Worm (Caenorhabditis elegans) whole organism, early embryonic: ENCODE data around the gene col-152.

Source experiments
- B0310.2 ChIP-seq: sonication (generic microtip); optimal IDR thresholded peaks from 2 replicates; lab custom pipeline; 2016; ENCODE audit warnings: mild to moderate bottlenecking, missing genetic modification characterization, missing compliant biosample characterization
- F13C5.2 ChIP-seq: sonication (generic microtip); optimal IDR thresholded peaks from 2 replicates; lab custom pipeline; 2017; ENCODE audit warnings: mild to moderate bottlenecking, missing genetic modification characterization, inconsistent platforms, missing compliant biosample characterization
- aly-1 ChIP-seq: sonication (generic microtip); optimal IDR thresholded peaks from 2 replicates; lab custom pipeline; 2016; ENCODE audit warnings: missing genetic modification characterization, missing compliant biosample characterization
- ama-1 ChIP-seq: fragments of 150-350 bp; optimal IDR thresholded peaks from 2 replicates; lab custom pipeline; 2014
- ceh-13 ChIP-seq: fragments of 200-800 bp; sonication (Bioruptor generic); optimal IDR thresholded peaks from 2 replicates; lab custom pipeline; 2018; ENCODE audit warnings: mild to moderate bottlenecking, missing genetic modification characterization, missing compliant biosample characterization
- ceh-36 ChIP-seq: sonication (generic microtip); optimal IDR thresholded peaks from 2 replicates; lab custom pipeline; 2016; ENCODE audit warnings: missing genetic modification characterization, inconsistent platforms, missing compliant biosample characterization
- ets-7 ChIP-seq: sonication (generic microtip); optimal IDR thresholded peaks from 2 replicates; lab custom pipeline; 2016; ENCODE audit warnings: missing genotype, missing genetic modification characterization, missing compliant biosample characterization
- flt-1 ChIP-seq: fragments of 200-800 bp; sonication (Bioruptor generic); IDR thresholded peaks from 2 replicates; pipeline ENCODE4 v1.3.6; 2022; ENCODE audit warnings: missing genetic modification characterization, missing compliant biosample characterization
- hmbx-1 ChIP-seq: sonication (generic microtip); optimal IDR thresholded peaks from 2 replicates; lab custom pipeline; 2016; ENCODE audit warnings: mild to moderate bottlenecking, missing genetic modification characterization, missing compliant biosample characterization
- hmg-4 ChIP-seq: fragments of 200-800 bp; sonication (Bioruptor generic); optimal IDR thresholded peaks from 2 replicates; lab custom pipeline; 2018; ENCODE audit warnings: mild to moderate bottlenecking, missing genetic modification characterization, missing compliant biosample characterization
- hnd-1 ChIP-seq: sonication (generic microtip); optimal IDR thresholded peaks from 2 replicates; lab custom pipeline; 2016; ENCODE audit warnings: missing genetic modification characterization, missing compliant biosample characterization
- pes-1 ChIP-seq: fragments of 200-800 bp; sonication (Bioruptor generic); IDR thresholded peaks from 2 replicates; pipeline ENCODE4 v1.3.6; 2022; ENCODE audit warnings: missing genetic modification reagents, missing genetic modification characterization, missing compliant biosample characterization
- scrt-1 ChIP-seq: fragments of 200-800 bp; sonication (Bioruptor generic); IDR thresholded peaks from 2 replicates; pipeline ENCODE4 v1.3.6; 2022; ENCODE audit warnings: missing genetic modification characterization, missing compliant biosample characterization
- sea-1 ChIP-seq: fragments of 200-800 bp; sonication (Bioruptor generic); conservative IDR thresholded peaks from 2 replicates; pipeline ENCODE4 v1.3.6; 2022; ENCODE audit warnings: missing genetic modification characterization, missing compliant biosample characterization
- tbx-11 ChIP-seq: fragments of 200-800 bp; sonication (Bioruptor generic); IDR thresholded peaks from 2 replicates; pipeline ENCODE4 v1.3.6; 2022; ENCODE audit warnings: missing genetic modification characterization, missing compliant biosample characterization
- tbx-37 ChIP-seq: fragments of 200-800 bp; sonication (Bioruptor generic); conservative IDR thresholded peaks from 2 replicates; pipeline ENCODE4 v1.3.6; 2022; ENCODE audit warnings: missing genetic modification reagents, missing genetic modification characterization, missing compliant biosample characterization
- tra-4 ChIP-seq: sonication (generic microtip); optimal IDR thresholded peaks from 2 replicates; lab custom pipeline; 2017; ENCODE audit warnings: missing genetic modification characterization, missing compliant biosample characterization

Gene col-152

ce11 chrV:10581837-10582300 is 21.1 kb downstream of the col-152 start, which contains the start of gene T21C9.6:
T21C9.6 (plus strand) TSS chrV:10581887.
- TF ChIP-seq aly-1 (tag; lab: Kevin White, UChicago), result no peak
- no peak for TF ChIP-seq tbx-37
- TF ChIP-seq tbx-11, result no peak
- no peak for TF ChIP-seq F13C5.2 (tag; lab: Kevin White, UChicago)
- no peak for TF ChIP-seq hmg-4 (GFP tag; lab: Kevin White, UChicago)
- TF ChIP-seq ceh-36, result no peak
- TF ChIP-seq tra-4 (tag; lab: Kevin White, UChicago), result no peak
- no peak for TF ChIP-seq ama-1 (lab: Kevin White, UChicago)
- no peak for TF ChIP-seq B0310.2 (tag; lab: Kevin White, UChicago)
- TF ChIP-seq sea-1 (GFP tag; lab: Robert Waterston, UW), result no peak
- no peak for TF ChIP-seq pes-1 (GFP tag; lab: Robert Waterston, UW)

ce11 chrV:10588694-10589093 is 28.0 kb downstream of the col-152 start, which contains the start of gene srg-32:
srg-32 (minus strand) TSS chrV:10588794.
- TF ChIP-seq hmbx-1 (tag; lab: Kevin White, UChicago) (no peak), tbx-37 (no peak), tra-4 (tag; lab: Kevin White, UChicago) (no peak), F13C5.2 (tag; lab: Kevin White, UChicago) (no peak), hnd-1 (tag; lab: Kevin White, UChicago) (no peak), aly-1 (tag; lab: Kevin White, UChicago) (no peak), ets-7 (tag; lab: Kevin White, UChicago) (no peak), B0310.2 (tag; lab: Kevin White, UChicago) (no peak), flt-1 (GFP tag; lab: Robert Waterston, UW) (no peak), ama-1 (lab: Kevin White, UChicago) (no peak), sea-1 (GFP tag; lab: Robert Waterston, UW) (no peak)

ce11 chrV:10589774-10590528 is 29.2 kb downstream of the col-152 start, which contains the start of gene ttr-23:
ttr-23 (minus strand) TSS chrV:10589860.
- no peak for TF ChIP-seq flt-1 (GFP tag; lab: Robert Waterston, UW)
- TF ChIP-seq ets-7 (tag; lab: Kevin White, UChicago), result no peak
- TF ChIP-seq aly-1 (tag; lab: Kevin White, UChicago), result no peak
- no peak for TF ChIP-seq hmbx-1 (tag; lab: Kevin White, UChicago)
- TF ChIP-seq sea-1 (GFP tag; lab: Robert Waterston, UW), result no peak
- no peak for TF ChIP-seq B0310.2 (tag; lab: Kevin White, UChicago)
- TF ChIP-seq ceh-36, result no peak
- TF ChIP-seq ceh-13, result no peak
- TF ChIP-seq hmg-4 (GFP tag; lab: Kevin White, UChicago), result no peak
- TF ChIP-seq tbx-11, result no peak
- no peak for TF ChIP-seq tbx-37
- TF ChIP-seq F13C5.2 (tag; lab: Kevin White, UChicago), result no peak
- no peak for TF ChIP-seq tra-4 (tag; lab: Kevin White, UChicago)

ce11 chrV:10592479-10592878 is 31.8 kb downstream of the col-152 start, which contains the start of gene T21C9.9:
T21C9.9 (minus strand) TSS chrV:10592579.
- TF ChIP-seq ceh-36 (no peak), pes-1 (GFP tag; lab: Robert Waterston, UW) (no peak), aly-1 (tag; lab: Kevin White, UChicago) (no peak), B0310.2 (tag; lab: Kevin White, UChicago) (no peak)

DNA sequence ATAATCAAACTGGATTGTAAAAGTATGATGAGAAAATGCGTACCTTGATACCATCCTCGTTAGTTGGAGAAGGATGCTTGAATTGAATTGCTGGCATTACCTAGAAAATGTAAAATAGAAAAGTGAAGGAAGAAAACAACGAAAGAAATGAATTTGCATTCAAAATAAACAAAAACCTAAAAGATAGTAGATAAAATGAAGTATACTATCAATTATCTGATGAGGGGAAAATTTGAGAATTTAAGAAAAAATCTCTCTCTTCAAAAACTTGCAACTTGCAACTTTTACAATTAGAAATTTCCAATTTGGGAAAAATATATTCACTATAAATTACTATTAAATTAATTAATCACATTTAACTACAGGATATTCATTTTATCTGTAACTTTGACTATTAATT is 34.1 kb downstream of the col-152 start, which contains the start of gene T21C9.11:
Gene T21C9.11 (minus strand): TSS at position 101 of the 400 bp plus-strand sequence.
- no peak for TF ChIP-seq sea-1 (GFP tag; lab: Robert Waterston, UW)
- TF ChIP-seq tbx-11, result no peak
- TF ChIP-seq aly-1 (tag; lab: Kevin White, UChicago), result no peak
- no peak for TF ChIP-seq tra-4 (tag; lab: Kevin White, UChicago)
- TF ChIP-seq pes-1 (GFP tag; lab: Robert Waterston, UW), result no peak

DNA sequence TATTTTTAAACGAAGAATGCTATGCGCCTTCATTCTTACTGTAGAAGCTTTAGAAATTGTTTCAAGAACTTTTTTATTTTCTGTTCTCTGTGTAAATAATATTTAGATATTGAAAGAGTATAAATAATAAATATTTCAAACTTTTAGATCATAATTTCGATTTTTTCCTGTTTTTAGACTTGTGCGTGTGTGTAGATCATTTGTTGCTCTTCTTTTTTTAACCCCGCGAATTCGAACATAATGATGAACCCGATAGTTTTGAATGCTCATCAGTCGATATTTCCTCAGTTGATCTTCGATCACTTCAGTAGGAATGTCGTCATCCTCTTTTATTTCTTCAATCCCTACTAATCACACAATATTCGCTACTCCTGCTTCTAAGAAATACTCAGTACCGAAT is 36.5 kb downstream of the col-152 start, which contains the start of gene T21C9.13:
Gene T21C9.13 (plus strand): TSS at position 33 of the 400 bp plus-strand sequence.
- TF ChIP-seq pes-1 (GFP tag; lab: Robert Waterston, UW) (no peak), aly-1 (tag; lab: Kevin White, UChicago) (no peak), ceh-36 (no peak), ama-1 (lab: Kevin White, UChicago) (no peak), sea-1 (GFP tag; lab: Robert Waterston, UW) (no peak), B0310.2 (tag; lab: Kevin White, UChicago) (no peak), hmbx-1 (tag; lab: Kevin White, UChicago) (no peak), tbx-11 (no peak), F13C5.2 (tag; lab: Kevin White, UChicago) (no peak), ceh-13 (no peak), tbx-37 (no peak), hmg-4 (GFP tag; lab: Kevin White, UChicago) (no peak), flt-1 (GFP tag; lab: Robert Waterston, UW) (no peak), scrt-1 (GFP tag; lab: Robert Waterston, UW) (no peak)

DNA sequence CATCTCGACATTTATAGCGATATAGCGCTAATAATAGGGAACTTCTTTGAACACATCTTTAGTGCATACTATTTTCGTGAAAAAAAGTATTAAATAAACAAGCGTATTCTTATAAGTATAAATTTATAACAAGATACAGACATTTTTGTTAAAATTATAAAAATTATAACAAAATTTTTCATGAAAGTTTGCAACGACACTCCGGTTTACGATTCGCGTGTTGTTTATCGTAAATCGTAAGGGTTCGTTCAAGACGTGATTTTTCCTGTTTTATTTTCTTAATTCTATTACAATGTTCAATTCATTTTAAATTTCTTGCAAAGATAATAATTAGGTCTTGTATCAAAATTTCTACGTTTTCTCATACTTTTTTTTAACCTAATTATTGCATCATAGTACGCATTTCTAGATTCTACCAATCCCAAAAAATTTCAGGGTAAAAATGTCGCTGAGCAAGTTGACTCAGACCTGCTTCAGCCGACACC is 38.0 kb downstream of the col-152 start, which contains the start of gene scpl-4:
Gene scpl-4 (plus strand): TSS at position 435 of the 485 bp plus-strand sequence.
- no peak for TF ChIP-seq flt-1 (GFP tag; lab: Robert Waterston, UW)
- TF ChIP-seq ceh-13, result no peak
- TF ChIP-seq hmbx-1 (tag; lab: Kevin White, UChicago), result no peak
- no peak for TF ChIP-seq ceh-36
- TF ChIP-seq B0310.2 (tag; lab: Kevin White, UChicago), result no peak
- TF ChIP-seq tbx-37, result no peak
- no peak for TF ChIP-seq hnd-1 (tag; lab: Kevin White, UChicago)
- no peak for TF ChIP-seq F13C5.2 (tag; lab: Kevin White, UChicago)
- TF ChIP-seq aly-1 (tag; lab: Kevin White, UChicago), result no peak
- no peak for TF ChIP-seq tra-4 (tag; lab: Kevin White, UChicago)
